Fruit fly (Drosophila melanogaster): ENCODE measurements around the gene pira.

The pira gene

dm6 chrX:12765076-12765475 is 1.7 kb upstream of the pira start, which contains the start of gene Agpat1:
Gene Agpat1, plus strand, starts transcription at chrX:12765266.
- peak; percentile 87 for TF ChIP-seq ato (GFP tag; IDR thresholded peaks at IDR 0.05; ENCODE audit: partially characterized antibody)
- peak; percentile 73 for TF ChIP-seq nerfin-2 (GFP tag; IDR thresholded peaks at IDR 0.05; ENCODE audit: partially characterized antibody)
- peak; percentile 24; the same call in 1 of the 3 replicates for TF ChIP-seq row (GFP tag; IDR thresholded peaks at IDR 0.05)
- TF ChIP-seq mld (GFP tag; IDR thresholded peaks at IDR 0.05; ENCODE audit: partially characterized antibody): peak; percentile 83
- peak; percentile 88; the same call in 3 of the 4 replicates for TF ChIP-seq chinmo (GFP tag; IDR thresholded peaks at IDR 0.05; ENCODE audit: partially characterized antibody)
- peak; percentile 43 for TF ChIP-seq tna (GFP tag; IDR thresholded peaks at IDR 0.05; ENCODE audit: partially characterized antibody)
- 0 out of 2 replicates have a peak, but pooled peaks have one; percentile 8 for TF ChIP-seq MBD-R2 (GFP tag; IDR thresholded peaks at IDR 0.05)
- TF ChIP-seq inv (GFP tag; IDR thresholded peaks at IDR 0.05; ENCODE audit: partially characterized antibody): peak; percentile 55
- no peak for TF ChIP-seq CG9932 (GFP tag; IDR thresholded peaks at IDR 0.05)
- TF ChIP-seq ase (GFP tag; IDR thresholded peaks at IDR 0.05): no peak
- TF ChIP-seq CG34422 (GFP tag; IDR thresholded peaks at IDR 0.05): peak; percentile 12; the same call in 1 of the 3 replicates
- no peak for TF ChIP-seq kay (GFP tag; optimal IDR thresholded peaks at IDR 0.05)
- TF ChIP-seq CG2129 (GFP tag; IDR thresholded peaks at IDR 0.05; ENCODE audit: partially characterized antibody): peak; percentile 68
- peak; percentile 78 for TF ChIP-seq Dref (GFP tag; IDR thresholded peaks at IDR 0.05)
- TF ChIP-seq fru (optimal IDR thresholded peaks at IDR 0.05): no peak
- TF ChIP-seq sc (optimal IDR thresholded peaks at IDR 0.05): no peak
- TF ChIP-seq sc (GFP tag; optimal IDR thresholded peaks at IDR 0.05): no peak
- peak; percentile 71 for TF ChIP-seq BEAF-32 (GFP tag; optimal IDR thresholded peaks at IDR 0.05)
- TF ChIP-seq knrl (GFP tag; IDR thresholded peaks at IDR 0.05; ENCODE audit: partially characterized antibody): peak; percentile 76
- TF ChIP-seq CG16813 (GFP tag; IDR thresholded peaks at IDR 0.05; ENCODE audit: partially characterized antibody): peak; percentile 76
- TF ChIP-seq bsh (GFP tag; optimal IDR thresholded peaks at IDR 0.05): no peak
- TF ChIP-seq zen2 (GFP tag; IDR thresholded peaks at IDR 0.05; ENCODE audit: partially characterized antibody): peak; percentile 65
- TF ChIP-seq Bgb (GFP tag; IDR thresholded peaks at IDR 0.05; ENCODE audit: partially characterized antibody): peak; percentile 72
- peak; percentile 80 for TF ChIP-seq CG34224 (GFP tag; IDR thresholded peaks at IDR 0.05; ENCODE audit: partially characterized antibody)
- TF ChIP-seq CG14860 (GFP tag; IDR thresholded peaks at IDR 0.05; ENCODE audit: partially characterized antibody): peak; percentile 70
- peak; percentile 88 for TF ChIP-seq CG13287 (GFP tag; IDR thresholded peaks at IDR 0.05; ENCODE audit: partially characterized antibody)
- TF ChIP-seq amos (GFP tag; IDR thresholded peaks at IDR 0.05; ENCODE audit: partially characterized antibody): peak; percentile 84
- TF ChIP-seq HLH4C (GFP tag; IDR thresholded peaks at IDR 0.05; ENCODE audit: partially characterized antibody): peak; percentile 86
- TF ChIP-seq stwl (tag; optimal IDR thresholded peaks at IDR 0.05): peak; percentile 29
- peak; percentile 27 for TF ChIP-seq Dp (GFP tag; optimal IDR thresholded peaks at IDR 0.05)
- TF ChIP-seq ci (GFP tag; IDR thresholded peaks at IDR 0.05): no peak
- TF ChIP-seq bbx (GFP tag; IDR thresholded peaks at IDR 0.05; ENCODE audit: partially characterized antibody): peak; percentile 86
- peak; percentile 80 for TF ChIP-seq unc-4 (GFP tag; IDR thresholded peaks at IDR 0.05; ENCODE audit: partially characterized antibody)
- peak; percentile 50 for TF ChIP-seq Sry-δ (GFP tag; optimal IDR thresholded peaks at IDR 0.05)
- TF ChIP-seq CG31224 (GFP tag; IDR thresholded peaks at IDR 0.05): no peak
- peak; percentile 18 for TF ChIP-seq CG10431 (GFP tag; optimal IDR thresholded peaks at IDR 0.05)
- TF ChIP-seq CG10462 (GFP tag; optimal IDR thresholded peaks at IDR 0.05): peak; percentile 67
- peak; percentile 34 for TF ChIP-seq E2f2 (GFP tag; IDR thresholded peaks at IDR 0.05)
- TF ChIP-seq CG2116 (GFP tag; optimal IDR thresholded peaks at IDR 0.05): peak; percentile 40
- TF ChIP-seq Opbp (GFP tag; IDR thresholded peaks at IDR 0.05; ENCODE audit: partially characterized antibody): peak; percentile 84
- peak; percentile 2 for TF ChIP-seq CG17359 (tag; optimal IDR thresholded peaks at IDR 0.05)
- peak; percentile 78; the same call in 2 of the 3 replicates for TF ChIP-seq hb (GFP tag; IDR thresholded peaks at IDR 0.05; ENCODE audit: partially characterized antibody)
- TF ChIP-seq Myb (GFP tag; optimal IDR thresholded peaks at IDR 0.05): peak; percentile 74
- TF ChIP-seq CG7963 (GFP tag; IDR thresholded peaks at IDR 0.05; ENCODE audit: partially characterized antibody): peak; percentile 83
- TF ChIP-seq pan (optimal IDR thresholded peaks at IDR 0.05): no peak
- TF ChIP-seq pan (GFP tag; optimal IDR thresholded peaks at IDR 0.05 in 1 of 2, IDR thresholded peaks at IDR 0.05 in 1 of 2): no peak
- TF ChIP-seq Tbp (GFP tag; optimal IDR thresholded peaks at IDR 0.05): no peak
- TF ChIP-seq PHDP (tag; optimal IDR thresholded peaks at IDR 0.05): no peak
- no peak for TF ChIP-seq usp (GFP tag; optimal IDR thresholded peaks at IDR 0.05)

Data from whole organism, embryonic.